Worm (Caenorhabditis elegans) whole organism, early embryonic: ENCODE data around the gene ule-4.
"Not testable (repeated sequence)": the region's sequence is repeated elsewhere in the genome, so short reads cannot be mapped to it uniquely, and the experiment has no call there.

ENCODE experiments used
- B0310.2 ChIP-seq: sonication (generic microtip); optimal IDR thresholded peaks from 2 replicates; lab custom pipeline; 2016; ENCODE audit warnings: mild to moderate bottlenecking, missing genetic modification characterization, missing compliant biosample characterization
- F13C5.2 ChIP-seq: sonication (generic microtip); optimal IDR thresholded peaks from 2 replicates; lab custom pipeline; 2017; ENCODE audit warnings: mild to moderate bottlenecking, missing genetic modification characterization, inconsistent platforms, missing compliant biosample characterization
- aly-1 ChIP-seq: sonication (generic microtip); optimal IDR thresholded peaks from 2 replicates; lab custom pipeline; 2016; ENCODE audit warnings: missing genetic modification characterization, missing compliant biosample characterization
- ama-1 ChIP-seq: fragments of 150-350 bp; optimal IDR thresholded peaks from 2 replicates; lab custom pipeline; 2014
- ceh-36 ChIP-seq: sonication (generic microtip); optimal IDR thresholded peaks from 2 replicates; lab custom pipeline; 2016; ENCODE audit warnings: missing genetic modification characterization, inconsistent platforms, missing compliant biosample characterization
- ets-7 ChIP-seq: sonication (generic microtip); optimal IDR thresholded peaks from 2 replicates; lab custom pipeline; 2016; ENCODE audit warnings: missing genotype, missing genetic modification characterization, missing compliant biosample characterization
- flt-1 ChIP-seq: fragments of 200-800 bp; sonication (Bioruptor generic); IDR thresholded peaks from 2 replicates; pipeline ENCODE4 v1.3.6; 2022; ENCODE audit warnings: missing genetic modification characterization, missing compliant biosample characterization
- hmbx-1 ChIP-seq: sonication (generic microtip); optimal IDR thresholded peaks from 2 replicates; lab custom pipeline; 2016; ENCODE audit warnings: mild to moderate bottlenecking, missing genetic modification characterization, missing compliant biosample characterization
- hmg-4 ChIP-seq: fragments of 200-800 bp; sonication (Bioruptor generic); optimal IDR thresholded peaks from 2 replicates; lab custom pipeline; 2018; ENCODE audit warnings: mild to moderate bottlenecking, missing genetic modification characterization, missing compliant biosample characterization
- hnd-1 ChIP-seq: sonication (generic microtip); optimal IDR thresholded peaks from 2 replicates; lab custom pipeline; 2016; ENCODE audit warnings: missing genetic modification characterization, missing compliant biosample characterization
- pes-1 ChIP-seq: fragments of 200-800 bp; sonication (Bioruptor generic); IDR thresholded peaks from 2 replicates; pipeline ENCODE4 v1.3.6; 2022; ENCODE audit warnings: missing genetic modification reagents, missing genetic modification characterization, missing compliant biosample characterization
- scrt-1 ChIP-seq: fragments of 200-800 bp; sonication (Bioruptor generic); IDR thresholded peaks from 2 replicates; pipeline ENCODE4 v1.3.6; 2022; ENCODE audit warnings: missing genetic modification characterization, missing compliant biosample characterization
- sea-1 ChIP-seq: fragments of 200-800 bp; sonication (Bioruptor generic); conservative IDR thresholded peaks from 2 replicates; pipeline ENCODE4 v1.3.6; 2022; ENCODE audit warnings: missing genetic modification characterization, missing compliant biosample characterization
- tbx-11 ChIP-seq: fragments of 200-800 bp; sonication (Bioruptor generic); IDR thresholded peaks from 2 replicates; pipeline ENCODE4 v1.3.6; 2022; ENCODE audit warnings: missing genetic modification characterization, missing compliant biosample characterization
- tbx-37 ChIP-seq: fragments of 200-800 bp; sonication (Bioruptor generic); conservative IDR thresholded peaks from 2 replicates; pipeline ENCODE4 v1.3.6; 2022; ENCODE audit warnings: missing genetic modification reagents, missing genetic modification characterization, missing compliant biosample characterization
- tra-4 ChIP-seq: sonication (generic microtip); optimal IDR thresholded peaks from 2 replicates; lab custom pipeline; 2017; ENCODE audit warnings: missing genetic modification characterization, missing compliant biosample characterization

Gene ule-4

ce11 chrIV:13673504-13673903 lies 26.0 kb upstream of the ule-4 start, which contains the start of gene oac-48:
oac-48 (plus strand) TSS chrIV:13673804.
- TF ChIP-seq flt-1 (GFP tag; lab: Robert Waterston, UW) (no peak), ceh-36 (tag; lab: Kevin White, UChicago) (no peak), sea-1 (GFP tag; lab: Robert Waterston, UW) (no peak), B0310.2 (tag; lab: Kevin White, UChicago) (no peak), tbx-11 (GFP tag; lab: Robert Waterston, UW) (no peak), ets-7 (tag; lab: Kevin White, UChicago) (no peak), pes-1 (GFP tag; lab: Robert Waterston, UW) (no peak), F13C5.2 (no peak), scrt-1 (GFP tag; lab: Robert Waterston, UW) (no peak), tra-4 (no peak), aly-1 (tag; lab: Kevin White, UChicago) (no peak), ama-1 (no peak), hmg-4 (GFP tag; lab: Kevin White, UChicago) (no peak), hmbx-1 (tag; lab: Kevin White, UChicago) (no peak), hnd-1 (no peak)

ce11 chrIV:13667975-13668374 lies 20.5 kb upstream of the ule-4 start:
- TF ChIP-seq pes-1 (GFP tag; lab: Robert Waterston, UW) = peak; percentile 55; the same call in 1 of the 2 replicates

- TF ChIP-seq ceh-36 (tag; lab: Kevin White, UChicago) (no peak), F13C5.2 (no peak), tbx-11 (GFP tag; lab: Robert Waterston, UW) (no peak), ets-7 (tag; lab: Kevin White, UChicago) (no peak), hnd-1 (no peak), hmg-4 (GFP tag; lab: Kevin White, UChicago) (no peak), scrt-1 (GFP tag; lab: Robert Waterston, UW) (no peak), aly-1 (tag; lab: Kevin White, UChicago) (no peak), hmbx-1 (tag; lab: Kevin White, UChicago) (no peak), ama-1 (no peak), sea-1 (GFP tag; lab: Robert Waterston, UW) (no peak)
Measured at ce11 chrIV:13666849-13667430, 19.5 kb upstream of the ule-4 start, which contains the start of gene fbxa-215. fbxa-215 (minus strand) TSS chrIV:13666909.

- TF ChIP-seq scrt-1 (GFP tag; lab: Robert Waterston, UW) (no peak), sea-1 (GFP tag; lab: Robert Waterston, UW) (no peak), hmg-4 (GFP tag; lab: Kevin White, UChicago) (no peak), B0310.2 (tag; lab: Kevin White, UChicago) (no peak), aly-1 (tag; lab: Kevin White, UChicago) (no peak), hmbx-1 (tag; lab: Kevin White, UChicago) (no peak)
Measured at ce11 chrIV:13665073-13665472, 17.6 kb upstream of the ule-4 start.

- no peak for TF ChIP-seq hmbx-1 (tag; lab: Kevin White, UChicago)
Measured at ce11 chrIV:13664090-13664489, 16.6 kb upstream of the ule-4 start, which contains the start of gene Y45F10C.4. Y45F10C.4 (minus strand) TSS chrIV:13664190.

- not testable (repeated sequence) for TF ChIP-seq flt-1 (GFP tag; lab: Robert Waterston, UW); ceh-36 (tag; lab: Kevin White, UChicago); F13C5.2
Measured at ce11 chrIV:13662570-13662969, 15.1 kb upstream of the ule-4 start, which contains the start of gene Y45F10C.2. Y45F10C.2 (minus strand) TSS chrIV:13662670.

ce11 chrIV:13659449-13659848 lies 12.0 kb upstream of the ule-4 start, which contains the start of gene Y45F10C.1:
Y45F10C.1 (minus strand) TSS chrIV:13659549.
- not testable (repeated sequence) for TF ChIP-seq ceh-36 (tag; lab: Kevin White, UChicago); tbx-37 (GFP tag; lab: Robert Waterston, UW); flt-1 (GFP tag; lab: Robert Waterston, UW)

- not testable (repeated sequence) for TF ChIP-seq F13C5.2; scrt-1 (GFP tag; lab: Robert Waterston, UW); tbx-11 (GFP tag; lab: Robert Waterston, UW)
Measured at ce11 chrIV:13652023-13652422, 4.6 kb upstream of the ule-4 start, which contains the start of gene Y45F10C.6. Y45F10C.6 (plus strand) TSS chrIV:13652323.

- TF ChIP-seq B0310.2 (tag; lab: Kevin White, UChicago); flt-1 (GFP tag; lab: Robert Waterston, UW); hmbx-1 (tag; lab: Kevin White, UChicago): not testable (repeated sequence)
Measured at ce11 chrIV:13651411-13651810, 4.0 kb upstream of the ule-4 start, which contains the start of gene C08F11.12. C08F11.12 (minus strand) TSS chrIV:13651511.
